Worm (Caenorhabditis elegans): ENCODE results near the gene R02D3.8.

DNA sequence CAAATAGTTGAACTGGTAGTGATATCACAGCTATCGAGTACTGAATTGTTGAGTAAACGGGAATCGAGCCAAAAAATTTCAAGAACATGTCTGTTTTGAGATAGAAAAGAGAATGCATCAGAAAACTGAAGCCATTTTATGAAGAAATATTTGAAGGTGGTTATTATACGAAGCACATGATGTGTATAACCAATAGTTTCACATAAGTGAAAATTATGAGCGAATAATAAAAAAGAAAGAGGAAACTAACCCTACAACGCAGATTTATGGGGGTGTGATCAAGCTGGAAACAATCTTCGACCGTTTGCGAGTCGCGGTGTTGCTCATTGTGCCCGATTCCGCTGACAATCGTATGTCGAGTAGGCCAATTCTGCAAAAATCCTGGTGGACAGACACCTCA, 16.3 kb upstream of the R02D3.8 start, which contains the start of gene srh-282:
- TF ChIP-seq elt-1 (tag; optimal IDR thresholded peaks at IDR 0.05) (no peak), ama-1 (optimal IDR thresholded peaks at IDR 0.05) (no peak), nhr-12 (tag; optimal IDR thresholded peaks at IDR 0.05) (no peak), nhr-28 (tag; optimal IDR thresholded peaks at IDR 0.05) (no peak), hmg-11 (tag; optimal IDR thresholded peaks at IDR 0.05) (no peak), mml-1 (tag; optimal IDR thresholded peaks at IDR 0.05) (no peak), nhr-25 (tag; optimal IDR thresholded peaks at IDR 0.05) (no peak), pqm-1 (tag; optimal IDR thresholded peaks at IDR 0.05) (no peak), ceh-28 (tag; optimal IDR thresholded peaks at IDR 0.05) (no peak)

Measured in whole organism, L3 larva.